ENCODE assay signal across 6 fruit fly cellular contexts in genomic region chr3L:18077649-18078417, dm6.
TF ChIP-seq lines count a peak whose summit lies in the region.

No protein-coding gene starts in this region.

- no peak for TF ChIP-seq CTCF in whole organism, embryonic (GFP tag; optimal IDR thresholded peaks at IDR 0.05; lab: Kevin White, UChicago)

TF ChIP-seq in whole organism, 6 proteins besides CTCF, POLR2A, EP300 and RAD21:
- TF ChIP-seq EcR (GFP tag; optimal IDR thresholded peaks at IDR 0.05; lab: Kevin White, UChicago) (peak; percentile 47 to 99), CG8478 (optimal IDR thresholded peaks at IDR 0.05; lab: Kevin White, UChicago) (no peak)

TF ChIP-seq in whole organism, adult, 20 proteins besides CTCF, POLR2A, EP300 and RAD21:
- TF ChIP-seq CG7101 (tag; optimal IDR thresholded peaks at IDR 0.05; lab: Kevin White, UChicago) (peak; percentile 36), Hr96 (GFP tag; optimal IDR thresholded peaks at IDR 0.05; lab: Kevin White, UChicago) (no peak), CG11617 (GFP tag; optimal IDR thresholded peaks at IDR 0.05; lab: Kevin White, UChicago) (peak; percentile 7), bab1 (GFP tag; optimal IDR thresholded peaks at IDR 0.05; lab: Kevin White, UChicago) (peak; percentile 66), CG7045 (GFP tag; optimal IDR thresholded peaks at IDR 0.05; lab: Kevin White, UChicago) (no peak), CG14711 (tag; optimal IDR thresholded peaks at IDR 0.05; lab: Kevin White, UChicago) (peak; percentile 38), CG33017 (tag; optimal IDR thresholded peaks at IDR 0.05; lab: Kevin White, UChicago) (peak; percentile 5), pad (GFP tag; optimal IDR thresholded peaks at IDR 0.05; lab: Kevin White, UChicago) (peak; percentile 34), tj (GFP tag; optimal IDR thresholded peaks at IDR 0.05; lab: Kevin White, UChicago) (peak; percentile 13)

TF ChIP-seq in whole organism, embryonic, 481 proteins besides CTCF, POLR2A, EP300 and RAD21 (continues in another document):
- TF ChIP-seq bbx (GFP tag; IDR thresholded peaks at IDR 0.05; lab: Robert Waterston, UW; ENCODE audit: partially characterized antibody): no peak
- TF ChIP-seq Ets65A (GFP tag; lab: Kevin White, UChicago): peak; percentile 68
- peak; percentile 28 for TF ChIP-seq CG9437 (GFP tag; optimal IDR thresholded peaks at IDR 0.05; lab: Kevin White, UChicago)
- TF ChIP-seq Mrtf (GFP tag; IDR thresholded peaks at IDR 0.05; lab: Robert Waterston, UW): no peak
- TF ChIP-seq CG8388 (GFP tag; optimal IDR thresholded peaks at IDR 0.05; lab: Kevin White, UChicago): peak; percentile 36
- TF ChIP-seq toy (GFP tag; IDR thresholded peaks at IDR 0.05; lab: Robert Waterston, UW): no peak
- peak; percentile 6 for TF ChIP-seq BtbVII (GFP tag; optimal IDR thresholded peaks at IDR 0.05; lab: Kevin White, UChicago)
- TF ChIP-seq GATAe (GFP tag; conservative IDR thresholded peaks at IDR 0.05; lab: Robert Waterston, UW): no peak
- no peak; the same call in 1 of the 2 replicates for TF ChIP-seq crol (GFP tag; IDR thresholded peaks at IDR 0.05; lab: Robert Waterston, UW)
- TF ChIP-seq Xbp1 (GFP tag; optimal IDR thresholded peaks at IDR 0.05; lab: Kevin White, UChicago): no peak
- TF ChIP-seq Nf-YA (GFP tag; IDR thresholded peaks at IDR 0.05; lab: Robert Waterston, UW): no peak
- peak; percentile 2 for TF ChIP-seq ind (GFP tag; optimal IDR thresholded peaks at IDR 0.05; lab: Kevin White, UChicago)
- peak; percentile 11 for TF ChIP-seq Asciz (GFP tag; optimal IDR thresholded peaks at IDR 0.05; lab: Kevin White, UChicago)
- no peak for TF ChIP-seq ap (GFP tag; IDR thresholded peaks at IDR 0.05; lab: Robert Waterston, UW)
- TF ChIP-seq CG4707 (GFP tag; optimal IDR thresholded peaks at IDR 0.05; lab: Kevin White, UChicago): no peak
- peak; percentile 10 for TF ChIP-seq CG15601 (tag; optimal IDR thresholded peaks at IDR 0.05; lab: Kevin White, UChicago)
- TF ChIP-seq Opbp (GFP tag; IDR thresholded peaks at IDR 0.05; lab: Robert Waterston, UW; ENCODE audit: partially characterized antibody): no peak
- no peak for TF ChIP-seq hbn (GFP tag; IDR thresholded peaks at IDR 0.05; lab: Robert Waterston, UW; ENCODE audit: partially characterized antibody)
- TF ChIP-seq Sox102F (GFP tag; optimal IDR thresholded peaks at IDR 0.05; lab: Kevin White, UChicago): peak; percentile 41
- peak; percentile 30 for TF ChIP-seq CG3407 (GFP tag; optimal IDR thresholded peaks at IDR 0.05; lab: Kevin White, UChicago)

TF ChIP-seq in whole organism, prepupa, 60 proteins besides CTCF, POLR2A, EP300 and RAD21 (continues in another document):
- TF ChIP-seq CG8319 (GFP tag; optimal IDR thresholded peaks at IDR 0.05; lab: Kevin White, UChicago) (peak; percentile 64), Blimp-1 (GFP tag; optimal IDR thresholded peaks at IDR 0.05; lab: Kevin White, UChicago) (peak; percentile 57), CG32006 (GFP tag; optimal IDR thresholded peaks at IDR 0.05; lab: Kevin White, UChicago) (peak; percentile 98), Sox14 (GFP tag; optimal IDR thresholded peaks at IDR 0.05; lab: Kevin White, UChicago) (peak; percentile 84), CG4318 (GFP tag; optimal IDR thresholded peaks at IDR 0.05; lab: Kevin White, UChicago) (peak; percentile 96), CG1621 (tag; optimal IDR thresholded peaks at IDR 0.05; lab: Kevin White, UChicago) (peak; percentile 85), Eip78C (GFP tag; lab: Kevin White, UChicago) (peak; percentile 96), CG6276 (GFP tag; optimal IDR thresholded peaks at IDR 0.05; lab: Kevin White, UChicago) (peak; percentile 96), Eip75B (GFP tag; optimal IDR thresholded peaks at IDR 0.05; lab: Kevin White, UChicago) (peak; percentile 72), dac (GFP tag; optimal IDR thresholded peaks at IDR 0.05; lab: Kevin White, UChicago) (peak; percentile 87), svp (GFP tag; lab: Kevin White, UChicago) (peak; percentile 82), dsx (GFP tag; optimal IDR thresholded peaks at IDR 0.05; lab: Kevin White, UChicago; ENCODE audit: poor library complexity, severe bottlenecking) (peak; percentile 96), CG11294 (GFP tag; IDR thresholded peaks at IDR 0.05; lab: Robert Waterston, UW) (peak; percentile 86; the same call in 1 of the 2 replicates), CG6163 (GFP tag; IDR thresholded peaks at IDR 0.05; lab: Robert Waterston, UW) (peak; percentile 88), Lpt (GFP tag; optimal IDR thresholded peaks at IDR 0.05; lab: Kevin White, UChicago) (peak; percentile 89), CG10631 (GFP tag; optimal IDR thresholded peaks at IDR 0.05; lab: Kevin White, UChicago) (peak; percentile 97), Ets96B (tag; optimal IDR thresholded peaks at IDR 0.05; lab: Kevin White, UChicago) (peak; percentile 97), Sox15 (GFP tag; optimal IDR thresholded peaks at IDR 0.05; lab: Kevin White, UChicago) (peak; percentile 86), Eip93F (GFP tag; optimal IDR thresholded peaks at IDR 0.05; lab: Kevin White, UChicago) (no peak), Ets21C (GFP tag; optimal IDR thresholded peaks at IDR 0.05; lab: Kevin White, UChicago) (no peak), CG6808 (GFP tag; optimal IDR thresholded peaks at IDR 0.05; lab: Kevin White, UChicago) (peak; percentile 96)

TF ChIP-seq in whole organism, pupa, 21 proteins besides CTCF, POLR2A, EP300 and RAD21:
- TF ChIP-seq CG14655 (GFP tag; optimal IDR thresholded peaks at IDR 0.05; lab: Kevin White, UChicago) (peak; percentile 99), Snoo (tag; optimal IDR thresholded peaks at IDR 0.05; lab: Kevin White, UChicago) (peak; percentile 74), EcR (GFP tag; optimal IDR thresholded peaks at IDR 0.05; lab: Kevin White, UChicago) (peak; percentile 99), Ets98B (GFP tag; IDR thresholded peaks at IDR 0.05; lab: Robert Waterston, UW) (peak; percentile 85), CG8301 (tag; optimal IDR thresholded peaks at IDR 0.05; lab: Kevin White, UChicago) (peak; percentile 96), CG34367 (tag; optimal IDR thresholded peaks at IDR 0.05; lab: Kevin White, UChicago) (peak; percentile 96), CG8159 (tag; optimal IDR thresholded peaks at IDR 0.05; lab: Kevin White, UChicago) (peak; percentile 99), CG15710 (tag; optimal IDR thresholded peaks at IDR 0.05; lab: Kevin White, UChicago) (peak; percentile 99), CG4496 (GFP tag; IDR thresholded peaks at IDR 0.05; lab: Robert Waterston, UW) (peak; percentile 91), Pif1A (GFP tag; optimal IDR thresholded peaks at IDR 0.05; lab: Kevin White, UChicago) (peak; percentile 76), CG13204 (GFP tag; optimal IDR thresholded peaks at IDR 0.05; lab: Kevin White, UChicago) (peak; percentile 90), rn (GFP tag; IDR thresholded peaks at IDR 0.05; lab: Robert Waterston, UW) (peak; percentile 84), CG17806 (tag; optimal IDR thresholded peaks at IDR 0.05; lab: Kevin White, UChicago) (peak; percentile 96), CG32121 (GFP tag; IDR thresholded peaks at IDR 0.05; lab: Robert Waterston, UW) (peak; percentile 92), CG12605 (GFP tag; IDR thresholded peaks at IDR 0.05; lab: Robert Waterston, UW) (peak; percentile 71), gl (tag; optimal IDR thresholded peaks at IDR 0.05; lab: Kevin White, UChicago) (peak; percentile 78), fd96Ca (GFP tag; IDR thresholded peaks at IDR 0.05; lab: Robert Waterston, UW) (peak; percentile 90), D1 (tag; optimal IDR thresholded peaks at IDR 0.05; lab: Kevin White, UChicago) (peak; percentile 97), CG9948 (tag; optimal IDR thresholded peaks at IDR 0.05; lab: Kevin White, UChicago) (peak; percentile 99), CG10348 (GFP tag; IDR thresholded peaks at IDR 0.05; lab: Robert Waterston, UW) (peak; percentile 86), Pif1B (GFP tag; optimal IDR thresholded peaks at IDR 0.05; lab: Kevin White, UChicago) (peak; percentile 88)

TF ChIP-seq in whole organism, wandering third instar larva, 38 proteins besides CTCF, POLR2A, EP300 and RAD21 (continues in another document):
- no peak for TF ChIP-seq Hr78 (GFP tag; optimal IDR thresholded peaks at IDR 0.05; lab: Kevin White, UChicago)
- no peak for TF ChIP-seq CrebA (GFP tag; optimal IDR thresholded peaks at IDR 0.05; lab: Kevin White, UChicago; ENCODE audit: borderline replicate concordance)
- no peak for TF ChIP-seq jim (GFP tag; optimal IDR thresholded peaks at IDR 0.05; lab: Kevin White, UChicago)
- TF ChIP-seq CG9705 (GFP tag; optimal IDR thresholded peaks at IDR 0.05; lab: Kevin White, UChicago): peak; percentile 51
- TF ChIP-seq CG32264 (GFP tag; optimal IDR thresholded peaks at IDR 0.05; lab: Kevin White, UChicago): no peak
- peak; percentile 78 for TF ChIP-seq HLH106 (tag; optimal IDR thresholded peaks at IDR 0.05; lab: Kevin White, UChicago)
- no peak for TF ChIP-seq dsf (GFP tag; optimal IDR thresholded peaks at IDR 0.05; lab: Kevin White, UChicago; ENCODE audit: borderline replicate concordance)
- no peak for TF ChIP-seq ey (GFP tag; optimal IDR thresholded peaks at IDR 0.05; lab: Kevin White, UChicago)
- peak; percentile 48 for TF ChIP-seq fru (GFP tag; optimal IDR thresholded peaks at IDR 0.05; lab: Kevin White, UChicago)
- TF ChIP-seq woc (GFP tag; optimal IDR thresholded peaks at IDR 0.05; lab: Kevin White, UChicago): peak; percentile 41
- TF ChIP-seq OdsH (GFP tag; optimal IDR thresholded peaks at IDR 0.05; lab: Kevin White, UChicago): peak; percentile 45
- peak; percentile 81 for TF ChIP-seq Sp1 (GFP tag; optimal IDR thresholded peaks at IDR 0.05; lab: Kevin White, UChicago)
- TF ChIP-seq GATAd (GFP tag; optimal IDR thresholded peaks at IDR 0.05; lab: Kevin White, UChicago): no peak
- TF ChIP-seq Jra (GFP tag; optimal IDR thresholded peaks at IDR 0.05; lab: Kevin White, UChicago): no peak
- TF ChIP-seq Rel (GFP tag; optimal IDR thresholded peaks at IDR 0.05; lab: Kevin White, UChicago): no peak
- peak; percentile 6 for TF ChIP-seq Rel (tag; optimal IDR thresholded peaks at IDR 0.05; lab: Kevin White, UChicago)
- peak in 1 of 2 experiments; percentile 69 for TF ChIP-seq foxo (GFP tag; optimal IDR thresholded peaks at IDR 0.05; lab: Kevin White, UChicago)
- TF ChIP-seq Myc (optimal IDR thresholded peaks at IDR 0.05; lab: Kevin White, UChicago): no peak
- TF ChIP-seq rgr (GFP tag; optimal IDR thresholded peaks at IDR 0.05; lab: Kevin White, UChicago): peak; percentile 52
- TF ChIP-seq dl (GFP tag; optimal IDR thresholded peaks at IDR 0.05; lab: Kevin White, UChicago; ENCODE audit: insufficient read depth in 1 of 2, partially characterized antibody in 2 of 2): peak in 1 of 2 experiments; percentile 19
- TF ChIP-seq sage (GFP tag; optimal IDR thresholded peaks at IDR 0.05; lab: Kevin White, UChicago): no peak
- TF ChIP-seq br (GFP tag; optimal IDR thresholded peaks at IDR 0.05; lab: Kevin White, UChicago): no peak
- peak; percentile 56 for TF ChIP-seq Dif (GFP tag; optimal IDR thresholded peaks at IDR 0.05; lab: Kevin White, UChicago; ENCODE audit: partially characterized antibody)
- peak; percentile 73 for TF ChIP-seq psq (GFP tag; optimal IDR thresholded peaks at IDR 0.05; lab: Kevin White, UChicago)
- TF ChIP-seq h (GFP tag; optimal IDR thresholded peaks at IDR 0.05; lab: Kevin White, UChicago): peak; percentile 17
- TF ChIP-seq dmrt93B (GFP tag; optimal IDR thresholded peaks at IDR 0.05; lab: Kevin White, UChicago): peak; percentile 79
